Worm (Caenorhabditis elegans) whole organism, L1 larva: ENCODE results near the gene Y40C5A.4.

ENCODE experiments used
- C16A3.4 ChIP-seq: fragments of 150-350 bp; optimal IDR thresholded peaks from 2 replicates; lab custom pipeline; 2014; ENCODE audit warnings: missing biosample characterization, missing genetic modification characterization
- F16B12.6 ChIP-seq: fragments of 150-350 bp; optimal IDR thresholded peaks from 2 replicates; lab custom pipeline; 2014; ENCODE audit warnings: missing biosample characterization, missing genetic modification characterization
- alr-1 ChIP-seq: fragments of 200-800 bp; sonication (Bioruptor generic); optimal IDR thresholded peaks from 2 replicates; lab custom pipeline; 2018; ENCODE audit warnings: borderline replicate concordance, mild to moderate bottlenecking, missing genetic modification characterization, missing compliant biosample characterization
- blmp-1 ChIP-seq: fragments of 150-350 bp; optimal IDR thresholded peaks from 2 replicates; lab custom pipeline; 2014; ENCODE audit warnings: missing biosample characterization, missing genetic modification characterization
- ceh-82 ChIP-seq, 3 experiments: fragments of 150-350 bp in 1 of 3; sonication (generic microtip) in 2 of 3; optimal IDR thresholded peaks; 2 replicates each; lab custom pipeline; 2014 to 2017; ENCODE audit warnings: missing biosample characterization in 3 of 3, missing genetic modification characterization in 3 of 3
- ces-1 ChIP-seq: fragments of 150-350 bp; optimal IDR thresholded peaks from 2 replicates; lab custom pipeline; 2014; ENCODE audit warnings: missing biosample characterization, missing genetic modification reagents, missing genetic modification characterization
- dsc-1 ChIP-seq: sonication (generic microtip); optimal IDR thresholded peaks from 2 replicates; lab custom pipeline; 2016; ENCODE audit warnings: mild to moderate bottlenecking, missing genetic modification characterization, missing compliant biosample characterization
- efl-1 ChIP-seq, 4 experiments: fragments of 150-350 bp; optimal IDR thresholded peaks in 3 of 4; peaks in 1 of 4; 1 replicate in 1 of 4; 2 replicates in 3 of 4; lab custom pipeline; 2014; ENCODE audit warnings: missing biosample characterization in 2 of 4, missing genetic modification characterization in 2 of 4, missing genetic modification reagents in 2 of 4
- efl-3 ChIP-seq: fragments of 200-800 bp; sonication (Bioruptor generic); optimal IDR thresholded peaks from 2 replicates; lab custom pipeline; 2018; ENCODE audit warnings: mild to moderate bottlenecking, missing genetic modification characterization, missing compliant biosample characterization
- elt-3 ChIP-seq, 6 experiments: fragments of 150-350 bp in 1 of 6; sonication (generic microtip); optimal IDR thresholded peaks; 2 replicates each; lab custom pipeline; 2017 to 2018; ENCODE audit warnings: missing biosample characterization in 6 of 6, missing genetic modification characterization in 6 of 6, inconsistent platforms in 1 of 6
- fkh-4 ChIP-seq: sonication (generic microtip); optimal IDR thresholded peaks from 2 replicates; lab custom pipeline; 2016; ENCODE audit warnings: missing compliant biosample characterization, missing genetic modification characterization, borderline replicate concordance
- fkh-8 ChIP-seq: sonication (generic microtip); optimal IDR thresholded peaks from 2 replicates; lab custom pipeline; 2016; ENCODE audit warnings: mild to moderate bottlenecking, missing genetic modification characterization, missing compliant biosample characterization
- hlh-4 ChIP-seq: sonication (generic microtip); optimal IDR thresholded peaks from 2 replicates; lab custom pipeline; 2016; ENCODE audit warnings: mild to moderate bottlenecking, missing genetic modification characterization, missing compliant biosample characterization
- isw-1 ChIP-seq: fragments of 200-800 bp; sonication (Bioruptor generic); IDR thresholded peaks from 2 replicates; pipeline ENCODE4 v1.3.6; 2022; ENCODE audit warnings: missing genetic modification characterization, missing compliant biosample characterization
- jun-1 ChIP-seq: fragments of 150-350 bp; optimal IDR thresholded peaks from 2 replicates; lab custom pipeline; 2014; ENCODE audit warnings: missing biosample characterization, missing genetic modification reagents, missing genetic modification characterization
- lin-13 ChIP-seq: fragments of 150-350 bp; optimal IDR thresholded peaks from 2 replicates; lab custom pipeline; 2014; ENCODE audit warnings: missing biosample characterization, missing genetic modification reagents, missing genetic modification characterization
- lin-14 ChIP-seq: fragments of 200-800 bp; sonication (Bioruptor generic); optimal IDR thresholded peaks from 2 replicates; lab custom pipeline; 2018; ENCODE audit warnings: mild to moderate bottlenecking, missing genetic modification characterization, moderate library complexity, missing compliant biosample characterization
- lin-15B ChIP-seq: fragments of 150-350 bp; sonication (generic microtip); optimal IDR thresholded peaks from 3 replicates; lab custom pipeline; 2014; ENCODE audit warnings: missing biosample characterization, missing genetic modification characterization
- lin-35 ChIP-seq, 2 experiments: fragments of 150-350 bp; optimal IDR thresholded peaks; 2 replicates each; lab custom pipeline; 2014; ENCODE audit warnings: missing biosample characterization in 2 of 2, missing genetic modification characterization in 2 of 2, missing genetic modification reagents in 2 of 2
- lsy-2 ChIP-seq, 2 experiments: fragments of 150-350 bp; optimal IDR thresholded peaks; 2 replicates each; lab custom pipeline; 2014; ENCODE audit warnings: missing biosample characterization in 2 of 2, missing genetic modification characterization in 2 of 2
- mep-1 ChIP-seq: fragments of 150-350 bp; optimal IDR thresholded peaks from 2 replicates; lab custom pipeline; 2014; ENCODE audit warnings: missing biosample characterization, missing genetic modification characterization
- nhr-20 ChIP-seq: sonication (generic microtip); optimal IDR thresholded peaks from 2 replicates; lab custom pipeline; 2016; ENCODE audit warnings: mild to moderate bottlenecking, missing genetic modification characterization, missing compliant biosample characterization
- nhr-47 ChIP-seq: sonication (generic microtip); optimal IDR thresholded peaks from 2 replicates; lab custom pipeline; 2016; ENCODE audit warnings: mild to moderate bottlenecking, missing genetic modification characterization, moderate library complexity, missing compliant biosample characterization
- nhr-71 ChIP-seq: sonication (generic microtip); optimal IDR thresholded peaks from 2 replicates; lab custom pipeline; 2016; ENCODE audit warnings: mild to moderate bottlenecking, missing genetic modification characterization, moderate library complexity, missing compliant biosample characterization
- nhr-84 ChIP-seq: sonication (generic microtip); optimal IDR thresholded peaks from 2 replicates; lab custom pipeline; 2017; ENCODE audit warnings: missing biosample characterization, missing genetic modification characterization
- nhr-85 ChIP-seq: sonication (generic microtip); peaks from one replicate; lab custom pipeline; 2016; ENCODE audit warnings: missing genetic modification characterization, inconsistent platforms, missing compliant biosample characterization
- skn-1 ChIP-seq: fragments of 150-350 bp; optimal IDR thresholded peaks from 2 replicates; lab custom pipeline; 2014; ENCODE audit warnings: missing biosample characterization, missing genetic modification characterization
- snu-23 ChIP-seq: sonication (generic microtip); optimal IDR thresholded peaks from 2 replicates; lab custom pipeline; 2016; ENCODE audit warnings: missing genetic modification characterization, missing compliant biosample characterization
- sptf-1 ChIP-seq: fragments of 150-350 bp; optimal IDR thresholded peaks from 2 replicates; lab custom pipeline; 2014; ENCODE audit warnings: missing biosample characterization, missing genetic modification characterization
- tbx-2 ChIP-seq: sonication (generic microtip); optimal IDR thresholded peaks from 2 replicates; lab custom pipeline; 2016; ENCODE audit warnings: missing genetic modification characterization, missing compliant biosample characterization
- tlp-1 ChIP-seq: fragments of 150-350 bp; optimal IDR thresholded peaks from 2 replicates; lab custom pipeline; 2014; ENCODE audit warnings: missing biosample characterization, missing genetic modification characterization
- unc-130 ChIP-seq: fragments of 150-350 bp; optimal IDR thresholded peaks from 2 replicates; lab custom pipeline; 2017; ENCODE audit warnings: missing biosample characterization, missing genetic modification characterization, inconsistent platforms
- unc-62 ChIP-seq: fragments of 150-350 bp; optimal IDR thresholded peaks from 2 replicates; lab custom pipeline; 2014; ENCODE audit warnings: missing biosample characterization, missing genetic modification reagents, missing genetic modification characterization
- xbp-1 ChIP-seq: sonication (generic microtip); optimal IDR thresholded peaks from 2 replicates; lab custom pipeline; 2016; ENCODE audit warnings: missing genetic modification characterization, missing compliant biosample characterization
- ztf-11 ChIP-seq, 2 experiments: sonication (generic microtip); optimal IDR thresholded peaks; 2 replicates each; lab custom pipeline; 2016 to 2017; ENCODE audit warnings: missing genetic modification characterization in 2 of 2, missing biosample characterization in 1 of 2, missing compliant biosample characterization in 1 of 2
- ztf-4 ChIP-seq: fragments of 150-350 bp; optimal IDR thresholded peaks from 2 replicates; lab custom pipeline; 2014; ENCODE audit warnings: missing biosample characterization, missing genetic modification characterization

Y40C5A.4 gene

DNA sequence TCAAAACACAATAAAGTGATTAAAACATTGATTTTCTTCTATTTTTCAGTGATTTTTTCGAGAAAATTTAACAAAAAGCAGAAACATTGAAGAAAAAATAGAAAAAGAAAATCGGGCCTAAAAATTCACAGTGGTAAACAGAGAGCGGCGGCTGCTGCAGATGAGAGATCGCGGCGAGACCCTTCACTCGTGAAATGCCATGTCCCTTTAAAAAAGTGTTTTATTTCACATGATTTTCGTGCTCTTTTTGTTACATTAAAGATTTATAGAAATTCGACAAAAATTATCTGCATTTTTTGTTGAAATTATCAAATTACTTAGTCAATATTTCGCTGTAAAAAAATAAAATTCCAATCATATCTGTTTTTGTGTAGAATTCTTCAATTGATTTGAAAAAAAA lies 50.9 kb downstream of the Y40C5A.4 start (continued):
- TF ChIP-seq nhr-71 (tag; lab: Kevin White, UChicago) (peak; percentile 78), tlp-1 (tag; lab: Kevin White, UChicago) (no peak), efl-1 (optimal IDR thresholded peaks at IDR 0.05; lab: Kevin White, UChicago) (peak; percentile 60 to 66), efl-1 (GFP tag; optimal IDR thresholded peaks at IDR 0.05 in 1 of 2; lab: Kevin White, UChicago) (peak; percentile 51 to 92), ztf-4 (no peak), nhr-20 (tag; lab: Kevin White, UChicago) (peak; percentile 59), ces-1 (GFP tag; lab: Kevin White, UChicago) (no peak), skn-1 (peak; percentile 34), snu-23 (peak; percentile 79), xbp-1 (tag; lab: Kevin White, UChicago) (peak; percentile 32), C16A3.4 (tag; lab: Kevin White, UChicago) (peak; percentile 60), unc-130 (tag; lab: Kevin White, UChicago) (peak; percentile 35), nhr-47 (tag; lab: Kevin White, UChicago) (peak; percentile 63), fkh-4 (no peak), efl-3 (GFP tag; lab: Kevin White, UChicago) (no peak), fkh-8 (tag; lab: Kevin White, UChicago) (peak; percentile 38), lin-13 (GFP tag; lab: Kevin White, UChicago) (peak; percentile 8), lin-15B (tag; lab: Kevin White, UChicago) (peak; percentile 7), elt-3 (tag; optimal IDR thresholded peaks at IDR 0.05; lab: Kevin White, UChicago) (peak in 1 of 6 experiments; percentile 68), lin-35 (GFP tag; optimal IDR thresholded peaks at IDR 0.05; lab: Kevin White, UChicago) (peak; percentile 63), lsy-2 (tag; optimal IDR thresholded peaks at IDR 0.05; lab: Kevin White, UChicago) (peak; percentile 61 to 86), unc-62 (GFP tag; lab: Kevin White, UChicago) (no peak), hlh-4 (tag; lab: Kevin White, UChicago) (no peak), blmp-1 (peak; percentile 11), F16B12.6 (tag; lab: Kevin White, UChicago) (peak; percentile 25), tbx-2 (tag; lab: Kevin White, UChicago) (peak; percentile 45), mep-1 (tag; lab: Kevin White, UChicago) (peak; percentile 63), jun-1 (tag; lab: Kevin White, UChicago) (peak; percentile 14), lin-14 (peak; percentile 65), ceh-82 (tag; optimal IDR thresholded peaks at IDR 0.05; lab: Kevin White, UChicago) (peak in 2 of 3 experiments; percentile 7 to 56), sptf-1 (no peak), isw-1 (GFP tag; lab: Robert Waterston, UW) (peak; percentile 9; the same call in 1 of the 2 replicates)
- TF ChIP-seq, all 84 proteins: peak for 34

DNA sequence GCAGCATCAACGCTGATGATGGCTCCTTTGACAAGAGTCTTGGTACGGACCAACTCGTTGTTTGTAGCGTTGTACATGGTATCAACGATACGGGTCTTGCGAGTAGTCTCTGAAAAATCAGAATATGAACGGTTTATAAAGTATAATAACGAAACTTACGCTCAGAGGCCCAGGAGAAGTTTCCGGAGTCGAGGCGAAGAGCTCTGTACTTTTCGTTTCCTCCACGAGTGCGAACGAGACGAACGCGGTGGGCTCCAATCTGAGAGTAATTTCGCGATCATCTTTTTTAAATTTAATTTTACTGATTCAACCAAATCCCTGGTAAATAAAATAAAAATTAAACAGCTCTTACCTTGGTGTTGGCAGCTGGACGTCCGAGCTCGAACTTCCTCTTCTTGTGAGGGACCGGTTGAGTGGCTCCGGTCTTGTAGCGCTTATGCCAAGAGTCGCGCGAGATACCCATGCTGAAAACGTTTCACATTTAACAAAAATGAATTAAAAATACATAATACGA lies 51.5 kb downstream of the Y40C5A.4 start, which contains the start of gene rps-8:
rps-8 (minus strand) TSS at position 464 of the 514 bp plus-strand sequence.
- peak; percentile 14 for TF ChIP-seq dsc-1 (tag; lab: Kevin White, UChicago)
- TF ChIP-seq alr-1: no peak
- TF ChIP-seq nhr-84 (tag; lab: Kevin White, UChicago): no peak
- no peak for TF ChIP-seq fkh-8 (tag; lab: Kevin White, UChicago)
- TF ChIP-seq efl-1 (optimal IDR thresholded peaks at IDR 0.05; lab: Kevin White, UChicago): no peak
- peak in 1 of 2 experiments; percentile 4 for TF ChIP-seq efl-1 (GFP tag; optimal IDR thresholded peaks at IDR 0.05 in 1 of 2; lab: Kevin White, UChicago)

DNA sequence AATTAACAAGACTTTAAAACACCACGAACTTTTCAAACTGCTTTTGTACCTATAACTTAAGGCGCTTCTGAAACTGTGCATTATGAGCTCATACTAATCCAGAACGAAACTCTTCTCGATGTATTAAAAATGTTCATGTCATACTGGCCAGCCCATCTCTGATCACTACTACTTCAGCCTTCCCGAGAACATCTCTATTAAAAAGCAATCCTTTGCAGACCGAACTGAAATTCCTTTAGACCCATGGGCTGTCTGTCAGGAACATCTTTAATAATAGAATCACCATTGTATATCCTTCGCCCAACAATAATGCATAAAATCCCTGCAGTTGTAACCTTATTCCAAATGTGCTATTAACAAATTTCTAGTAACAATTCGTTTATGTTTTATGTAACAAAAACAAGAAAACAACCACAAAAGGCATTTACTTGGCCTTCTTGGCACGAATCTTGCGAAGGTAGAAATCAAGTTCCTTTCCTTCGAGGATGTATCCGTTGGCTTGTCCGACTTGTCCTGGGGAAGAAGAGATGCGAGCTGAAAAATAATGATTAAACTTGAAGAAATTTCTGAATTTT lies 52.2 kb downstream of the Y40C5A.4 start:
- TF ChIP-seq unc-130 (tag; lab: Kevin White, UChicago) (no peak), efl-1 (optimal IDR thresholded peaks at IDR 0.05; lab: Kevin White, UChicago) (no peak), efl-1 (GFP tag; optimal IDR thresholded peaks at IDR 0.05 in 1 of 2; lab: Kevin White, UChicago) (peak in 1 of 2 experiments; percentile 65), nhr-85 (tag; lab: Kevin White, UChicago) (peak; percentile 69), ztf-11 (tag; optimal IDR thresholded peaks at IDR 0.05; lab: Kevin White, UChicago) (no peak)
- TF ChIP-seq, all 84 proteins: peak for 2
